Fruit fly (Drosophila melanogaster): ENCODE data around the gene CG6126.
A peak's percentile ranks its signal among the peaks of the same experiment; 100 is the strongest.

Gene CG6126

dm6 chr3R:16213792-16214473 is 11.1 kb upstream of the CG6126 start:
- no peak for TF ChIP-seq CTCF (optimal IDR thresholded peaks at IDR 0.05)
- TF ChIP-seq CG8478 (optimal IDR thresholded peaks at IDR 0.05), result no peak

dm6 chr3R:16212859-16213708 is 10.2 kb upstream of the CG6126 start:
- TF ChIP-seq CG8478 (optimal IDR thresholded peaks at IDR 0.05), result no peak
- TF ChIP-seq CTCF (optimal IDR thresholded peaks at IDR 0.05), result no peak

- TF ChIP-seq CTCF (optimal IDR thresholded peaks at IDR 0.05) (no peak), CG8478 (optimal IDR thresholded peaks at IDR 0.05) (no peak)
Measured at dm6 chr3R:16211883-16212540, 9.1 kb upstream of the CG6126 start.

- TF ChIP-seq CTCF (optimal IDR thresholded peaks at IDR 0.05) (no peak), CG8478 (optimal IDR thresholded peaks at IDR 0.05) (no peak)
Measured at dm6 chr3R:16210808-16211578, 8.1 kb upstream of the CG6126 start.

dm6 chr3R:16209714-16210553 is 7.1 kb upstream of the CG6126 start:
- no peak for TF ChIP-seq CG8478 (optimal IDR thresholded peaks at IDR 0.05)
- TF ChIP-seq CTCF (optimal IDR thresholded peaks at IDR 0.05), result no peak

- TF ChIP-seq CG8478 (optimal IDR thresholded peaks at IDR 0.05) (no peak), CTCF (optimal IDR thresholded peaks at IDR 0.05) (no peak)
Measured at dm6 chr3R:16208924-16209713, 6.2 kb upstream of the CG6126 start.

dm6 chr3R:16208106-16208780 is 5.4 kb upstream of the CG6126 start:
- TF ChIP-seq CTCF (optimal IDR thresholded peaks at IDR 0.05) (no peak), CG8478 (optimal IDR thresholded peaks at IDR 0.05) (no peak)

dm6 chr3R:16207074-16207609 is 4.3 kb upstream of the CG6126 start:
- TF ChIP-seq CTCF (optimal IDR thresholded peaks at IDR 0.05) (peak; percentile 26 to 33), CG8478 (optimal IDR thresholded peaks at IDR 0.05) (no peak)

dm6 chr3R:16206162-16206561 is 3.3 kb upstream of the CG6126 start:
- peak in 1 of 2 experiments; percentile 36 for TF ChIP-seq CTCF (optimal IDR thresholded peaks at IDR 0.05)
- TF ChIP-seq CG8478 (optimal IDR thresholded peaks at IDR 0.05), result no peak

dm6 chr3R:16205155-16205778 is 2.4 kb upstream of the CG6126 start, which contains the start of gene mtSSB:
mtSSB (minus strand) TSS chr3R:16205250.
- TF ChIP-seq CTCF (optimal IDR thresholded peaks at IDR 0.05) (peak; percentile 99 to 100), CG8478 (optimal IDR thresholded peaks at IDR 0.05) (no peak)

dm6 chr3R:16202335-16203024 is 403 bp downstream of the CG6126 start:
- TF ChIP-seq CG8478 (optimal IDR thresholded peaks at IDR 0.05) (no peak), CTCF (optimal IDR thresholded peaks at IDR 0.05) (no peak)

All from S2 (cell line).